Worm (Caenorhabditis elegans) whole organism, early embryonic: ENCODE measurements around the gene dpy-30.

Experiments used
- B0310.2 ChIP-seq: sonication (generic microtip); optimal IDR thresholded peaks from 2 replicates; lab custom pipeline; 2016; ENCODE audit warnings: mild to moderate bottlenecking, missing genetic modification characterization, missing compliant biosample characterization
- F13C5.2 ChIP-seq: sonication (generic microtip); optimal IDR thresholded peaks from 2 replicates; lab custom pipeline; 2017; ENCODE audit warnings: mild to moderate bottlenecking, missing genetic modification characterization, inconsistent platforms, missing compliant biosample characterization
- aly-1 ChIP-seq: sonication (generic microtip); optimal IDR thresholded peaks from 2 replicates; lab custom pipeline; 2016; ENCODE audit warnings: missing genetic modification characterization, missing compliant biosample characterization
- ama-1 ChIP-seq: fragments of 150-350 bp; optimal IDR thresholded peaks from 2 replicates; lab custom pipeline; 2014
- ceh-13 ChIP-seq: fragments of 200-800 bp; sonication (Bioruptor generic); optimal IDR thresholded peaks from 2 replicates; lab custom pipeline; 2018; ENCODE audit warnings: mild to moderate bottlenecking, missing genetic modification characterization, missing compliant biosample characterization
- ceh-36 ChIP-seq: sonication (generic microtip); optimal IDR thresholded peaks from 2 replicates; lab custom pipeline; 2016; ENCODE audit warnings: missing genetic modification characterization, inconsistent platforms, missing compliant biosample characterization
- ets-7 ChIP-seq: sonication (generic microtip); optimal IDR thresholded peaks from 2 replicates; lab custom pipeline; 2016; ENCODE audit warnings: missing genotype, missing genetic modification characterization, missing compliant biosample characterization
- flt-1 ChIP-seq: fragments of 200-800 bp; sonication (Bioruptor generic); IDR thresholded peaks from 2 replicates; pipeline ENCODE4 v1.3.6; 2022; ENCODE audit warnings: missing genetic modification characterization, missing compliant biosample characterization
- hmbx-1 ChIP-seq: sonication (generic microtip); optimal IDR thresholded peaks from 2 replicates; lab custom pipeline; 2016; ENCODE audit warnings: mild to moderate bottlenecking, missing genetic modification characterization, missing compliant biosample characterization
- hmg-4 ChIP-seq: fragments of 200-800 bp; sonication (Bioruptor generic); optimal IDR thresholded peaks from 2 replicates; lab custom pipeline; 2018; ENCODE audit warnings: mild to moderate bottlenecking, missing genetic modification characterization, missing compliant biosample characterization
- hnd-1 ChIP-seq: sonication (generic microtip); optimal IDR thresholded peaks from 2 replicates; lab custom pipeline; 2016; ENCODE audit warnings: missing genetic modification characterization, missing compliant biosample characterization
- pes-1 ChIP-seq: fragments of 200-800 bp; sonication (Bioruptor generic); IDR thresholded peaks from 2 replicates; pipeline ENCODE4 v1.3.6; 2022; ENCODE audit warnings: missing genetic modification reagents, missing genetic modification characterization, missing compliant biosample characterization
- scrt-1 ChIP-seq: fragments of 200-800 bp; sonication (Bioruptor generic); IDR thresholded peaks from 2 replicates; pipeline ENCODE4 v1.3.6; 2022; ENCODE audit warnings: missing genetic modification characterization, missing compliant biosample characterization
- sea-1 ChIP-seq: fragments of 200-800 bp; sonication (Bioruptor generic); conservative IDR thresholded peaks from 2 replicates; pipeline ENCODE4 v1.3.6; 2022; ENCODE audit warnings: missing genetic modification characterization, missing compliant biosample characterization
- tbx-11 ChIP-seq: fragments of 200-800 bp; sonication (Bioruptor generic); IDR thresholded peaks from 2 replicates; pipeline ENCODE4 v1.3.6; 2022; ENCODE audit warnings: missing genetic modification characterization, missing compliant biosample characterization
- tbx-37 ChIP-seq: fragments of 200-800 bp; sonication (Bioruptor generic); conservative IDR thresholded peaks from 2 replicates; pipeline ENCODE4 v1.3.6; 2022; ENCODE audit warnings: missing genetic modification reagents, missing genetic modification characterization, missing compliant biosample characterization
- tra-4 ChIP-seq: sonication (generic microtip); optimal IDR thresholded peaks from 2 replicates; lab custom pipeline; 2017; ENCODE audit warnings: missing genetic modification characterization, missing compliant biosample characterization

The dpy-30 gene

DNA sequence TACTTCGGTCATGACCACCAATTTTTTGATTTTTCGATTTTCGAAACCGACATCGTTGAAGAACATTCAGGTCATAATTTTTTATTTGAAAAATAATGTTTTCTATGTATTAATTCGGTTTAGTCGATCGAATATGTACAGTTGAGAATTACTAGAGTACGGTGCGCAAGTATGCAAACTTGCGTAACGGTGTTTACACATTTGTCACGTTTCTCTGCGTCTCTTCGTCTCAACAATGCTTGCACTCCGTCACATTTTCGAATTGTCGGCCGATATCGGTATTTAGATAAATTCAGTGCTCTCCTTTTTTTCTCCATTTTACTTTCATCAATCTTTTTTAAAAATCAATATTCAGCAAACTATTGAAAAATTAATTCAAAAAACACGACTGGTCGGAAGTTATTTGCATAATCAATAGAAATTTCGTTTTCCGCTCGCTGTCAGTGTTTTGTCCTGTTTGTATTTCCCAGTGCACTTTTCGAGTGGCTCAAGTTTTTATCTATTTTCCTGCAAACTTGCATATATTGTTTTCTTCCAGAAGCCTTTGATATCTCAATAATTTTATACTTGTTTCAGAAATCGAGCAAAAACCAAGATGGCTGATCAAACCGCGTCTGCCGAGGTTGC is at the start of gene dpy-30:
Gene dpy-30 (plus strand): TSS at position 577 of the 627 bp plus-strand sequence.
- peak; percentile 39 for TF ChIP-seq F13C5.2 (tag; lab: Kevin White, UChicago)
- no peak for TF ChIP-seq hmg-4 (GFP tag; lab: Kevin White, UChicago)
- no peak for TF ChIP-seq tbx-11 (GFP tag; lab: Robert Waterston, UW)

DNA sequence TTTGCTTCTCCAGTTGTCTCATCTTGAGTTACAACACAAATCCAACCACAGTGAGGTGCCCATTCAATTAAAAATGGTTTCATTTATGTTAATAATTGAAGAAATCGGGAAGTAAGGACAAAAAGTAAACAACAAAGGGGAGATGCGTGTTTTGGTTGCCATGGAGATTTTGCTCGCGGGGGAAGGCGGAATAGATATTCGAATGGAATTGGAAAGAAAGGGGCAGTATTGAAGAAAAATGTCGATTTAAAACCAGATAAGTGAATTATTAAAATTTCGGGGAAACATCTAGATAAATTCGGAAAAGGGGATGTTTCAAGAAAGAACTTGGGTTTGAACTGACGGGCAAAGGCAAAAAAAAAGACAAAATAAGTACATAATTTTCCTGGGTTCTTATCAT is 40.7 kb upstream of the dpy-30 start, which contains the start of gene che-11:
Gene che-11 (minus strand): TSS at position 101 of the 400 bp plus-strand sequence.
- no peak for TF ChIP-seq pes-1
- no peak for TF ChIP-seq aly-1 (tag; lab: Kevin White, UChicago)
- no peak for TF ChIP-seq ama-1 (lab: Kevin White, UChicago)
- no peak for TF ChIP-seq B0310.2
- no peak for TF ChIP-seq F13C5.2 (tag; lab: Kevin White, UChicago)
- no peak for TF ChIP-seq hmg-4 (GFP tag; lab: Kevin White, UChicago)
- no peak for TF ChIP-seq sea-1
- TF ChIP-seq ceh-36 (tag; lab: Kevin White, UChicago), result no peak
- TF ChIP-seq tra-4 (tag; lab: Kevin White, UChicago), result no peak
- TF ChIP-seq ceh-13 (GFP tag; lab: Kevin White, UChicago), result no peak
- no peak for TF ChIP-seq hnd-1 (tag; lab: Kevin White, UChicago)
- TF ChIP-seq flt-1 (GFP tag; lab: Robert Waterston, UW), result no peak
- TF ChIP-seq scrt-1, result no peak
- TF ChIP-seq tbx-37 (GFP tag; lab: Robert Waterston, UW), result no peak
- TF ChIP-seq hmbx-1 (tag; lab: Kevin White, UChicago), result no peak
- TF ChIP-seq ets-7 (tag; lab: Kevin White, UChicago), result no peak
- TF ChIP-seq tbx-11 (GFP tag; lab: Robert Waterston, UW), result no peak

DNA sequence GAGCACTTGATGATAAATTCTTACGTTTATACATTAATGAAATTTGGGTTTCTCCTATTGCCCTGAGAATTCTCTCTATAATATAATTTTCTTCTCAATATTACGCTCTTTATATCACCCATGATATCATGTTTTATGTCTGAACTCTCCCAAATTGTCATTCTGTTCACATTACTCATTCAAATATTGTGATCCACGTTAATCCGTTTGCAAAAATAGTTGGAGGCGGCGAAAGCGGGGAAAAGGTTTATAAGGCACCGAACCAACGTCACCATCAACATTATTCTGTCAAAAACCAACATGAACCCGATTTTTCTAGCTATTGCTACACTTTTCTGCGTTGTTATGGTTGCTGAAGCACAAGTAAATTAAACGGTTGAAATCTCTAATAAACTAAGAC is 38.5 kb upstream of the dpy-30 start, which contains the start of gene C27A7.8:
Gene C27A7.8 (plus strand): TSS at position 301 of the 400 bp plus-strand sequence.
- TF ChIP-seq flt-1 (GFP tag; lab: Robert Waterston, UW) (no peak), hmg-4 (GFP tag; lab: Kevin White, UChicago) (no peak), tbx-11 (GFP tag; lab: Robert Waterston, UW) (no peak), hnd-1 (tag; lab: Kevin White, UChicago) (no peak), aly-1 (tag; lab: Kevin White, UChicago) (no peak), ama-1 (lab: Kevin White, UChicago) (no peak)

DNA sequence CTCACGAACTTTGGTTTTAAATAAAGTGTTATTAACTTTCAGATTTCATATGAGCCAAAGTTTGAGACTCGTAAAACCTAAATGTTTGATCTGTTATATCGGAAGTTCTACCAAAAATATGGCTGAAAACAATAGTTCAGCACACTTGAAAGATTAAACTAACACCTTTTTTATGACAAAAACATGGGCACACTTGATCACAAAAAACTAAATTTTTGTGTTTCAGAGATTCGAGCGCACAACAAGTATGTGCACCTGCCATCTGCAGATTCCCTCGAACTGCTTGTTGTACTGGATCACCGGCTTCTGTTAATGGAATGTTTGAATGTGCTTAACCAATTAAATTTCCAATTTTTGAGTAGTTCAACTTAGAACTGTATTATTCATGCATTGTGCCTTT is 37.5 kb upstream of the dpy-30 start:
- TF ChIP-seq ceh-13 (GFP tag; lab: Kevin White, UChicago), result no peak
- TF ChIP-seq sea-1, result no peak
- no peak for TF ChIP-seq scrt-1

DNA sequence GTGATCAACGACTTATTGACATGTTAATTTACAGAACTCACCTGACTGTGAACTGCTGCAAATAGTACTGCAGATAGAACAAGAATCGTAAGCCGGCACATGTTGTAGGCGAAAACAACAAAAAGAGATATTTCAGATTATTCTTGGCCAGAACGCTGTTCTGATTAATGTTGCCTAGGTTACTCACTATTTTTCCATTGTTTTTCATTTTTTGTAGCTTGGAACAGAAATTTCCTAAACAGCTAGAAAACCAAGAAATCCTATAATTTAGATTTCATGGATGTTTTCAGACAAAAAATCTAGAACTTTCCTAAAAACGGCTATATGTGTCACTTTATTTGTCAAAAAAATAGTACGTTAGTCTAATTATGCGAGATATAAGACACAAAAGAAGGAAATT is 36.8 kb upstream of the dpy-30 start, which contains the start of gene C27A7.9:
Gene C27A7.9 (minus strand): TSS at position 101 of the 400 bp plus-strand sequence.
- TF ChIP-seq B0310.2, result no peak
- TF ChIP-seq tbx-11 (GFP tag; lab: Robert Waterston, UW), result no peak
- TF ChIP-seq flt-1 (GFP tag; lab: Robert Waterston, UW), result no peak
- no peak for TF ChIP-seq ceh-36 (tag; lab: Kevin White, UChicago)
- TF ChIP-seq F13C5.2 (tag; lab: Kevin White, UChicago), result no peak
- TF ChIP-seq aly-1 (tag; lab: Kevin White, UChicago), result no peak
- TF ChIP-seq sea-1, result no peak
- TF ChIP-seq ets-7 (tag; lab: Kevin White, UChicago), result no peak
- no peak for TF ChIP-seq tbx-37 (GFP tag; lab: Robert Waterston, UW)
- no peak for TF ChIP-seq scrt-1

DNA sequence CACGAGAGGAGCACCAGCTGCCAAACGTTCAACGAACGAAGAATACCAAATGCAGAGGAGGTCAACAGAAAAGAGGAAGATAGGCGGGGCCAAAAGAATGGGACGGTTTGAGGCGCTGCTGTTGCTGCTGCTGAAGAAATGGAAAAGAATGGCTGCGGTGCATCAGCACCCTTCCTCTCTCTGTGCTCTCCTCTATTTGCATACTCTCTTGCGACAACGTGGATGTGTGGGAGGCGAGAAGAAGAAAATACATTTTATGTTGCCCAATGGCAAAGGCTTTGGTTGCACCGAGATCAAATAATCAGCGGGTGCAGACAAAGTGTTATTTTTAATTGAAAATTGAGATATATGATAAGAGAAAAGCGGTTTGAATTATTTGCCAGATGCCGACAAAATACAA is 32.9 kb upstream of the dpy-30 start:
- TF ChIP-seq sea-1, result no peak
- TF ChIP-seq ets-7 (tag; lab: Kevin White, UChicago), result no peak
- TF ChIP-seq pes-1, result no peak

DNA sequence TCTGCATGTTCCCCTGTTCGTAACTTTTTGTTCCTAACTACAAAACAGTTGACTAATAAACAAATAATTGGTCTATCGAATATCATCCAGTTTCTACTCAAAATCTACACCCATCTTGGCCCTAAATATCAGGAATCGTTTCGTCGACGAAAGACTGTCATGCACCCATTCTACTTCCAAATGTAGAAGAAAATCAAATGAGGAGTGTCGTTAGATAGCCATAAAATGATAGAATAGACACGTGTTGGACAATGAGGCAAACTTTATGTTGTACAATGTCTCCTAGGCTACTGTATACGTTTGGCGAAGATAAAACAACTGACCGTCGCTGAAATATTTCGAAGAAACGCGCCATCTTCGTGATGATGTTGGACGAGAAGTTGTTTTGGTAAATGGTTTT is 31.3 kb upstream of the dpy-30 start:
- TF ChIP-seq pes-1 (no peak), F13C5.2 (tag; lab: Kevin White, UChicago) (no peak), ets-7 (tag; lab: Kevin White, UChicago) (no peak), aly-1 (tag; lab: Kevin White, UChicago) (no peak), flt-1 (GFP tag; lab: Robert Waterston, UW) (no peak), hnd-1 (tag; lab: Kevin White, UChicago) (no peak), tra-4 (tag; lab: Kevin White, UChicago) (no peak), tbx-37 (GFP tag; lab: Robert Waterston, UW) (no peak), ceh-36 (tag; lab: Kevin White, UChicago) (no peak), hmg-4 (GFP tag; lab: Kevin White, UChicago) (no peak), hmbx-1 (tag; lab: Kevin White, UChicago) (no peak), tbx-11 (GFP tag; lab: Robert Waterston, UW) (no peak), B0310.2 (no peak), scrt-1 (no peak), ama-1 (lab: Kevin White, UChicago) (no peak)

DNA sequence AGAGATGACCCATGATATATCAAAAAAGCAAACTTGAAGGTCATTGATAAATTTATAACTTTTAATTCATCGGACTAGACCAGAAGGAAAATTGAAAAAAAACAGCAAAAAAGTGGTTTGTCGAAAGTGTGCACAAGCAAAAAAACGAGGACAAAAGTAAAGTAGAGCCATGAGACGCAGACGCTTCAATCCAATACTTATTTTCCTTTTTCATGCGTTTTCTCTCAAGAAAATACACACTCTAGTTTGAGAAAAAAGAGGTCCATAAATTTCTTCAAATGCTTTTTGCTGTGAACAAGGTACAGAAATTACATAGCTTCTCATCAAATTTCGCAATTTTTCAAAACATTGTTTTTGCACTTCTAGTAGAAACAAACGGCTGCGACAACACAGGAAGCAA is 30.2 kb upstream of the dpy-30 start:
- TF ChIP-seq hmg-4 (GFP tag; lab: Kevin White, UChicago) (no peak), tra-4 (tag; lab: Kevin White, UChicago) (no peak), ceh-36 (tag; lab: Kevin White, UChicago) (no peak), tbx-11 (GFP tag; lab: Robert Waterston, UW) (no peak), B0310.2 (no peak), scrt-1 (no peak), hmbx-1 (tag; lab: Kevin White, UChicago) (no peak), flt-1 (GFP tag; lab: Robert Waterston, UW) (no peak), ets-7 (tag; lab: Kevin White, UChicago) (no peak), F13C5.2 (tag; lab: Kevin White, UChicago) (no peak), sea-1 (no peak), ama-1 (lab: Kevin White, UChicago) (no peak)
